Fruit fly (Drosophila melanogaster): ENCODE results near the gene CG32512.

The CG32512 gene

dm6 chrX:21053099-21053715, 14.1 kb downstream of the CG32512 start (continued):
- peak; percentile 75 for TF ChIP-seq CG1792 (GFP tag; optimal IDR thresholded peaks at IDR 0.05)
- TF ChIP-seq ham (GFP tag; IDR thresholded peaks at IDR 0.05), result 0 out of 2 replicates have a peak, but pooled peaks have one; percentile 18
- TF ChIP-seq lbe (GFP tag; optimal IDR thresholded peaks at IDR 0.05), result peak; percentile 50
- TF ChIP-seq CG33213 (GFP tag; optimal IDR thresholded peaks at IDR 0.05), result peak; percentile 71
- TF ChIP-seq CG15514 (GFP tag; optimal IDR thresholded peaks at IDR 0.05), result peak; percentile 89
- peak; percentile 66 for TF ChIP-seq tna (GFP tag; IDR thresholded peaks at IDR 0.05; ENCODE audit: partially characterized antibody)
- peak; percentile 72 for TF ChIP-seq CG8089 (GFP tag; optimal IDR thresholded peaks at IDR 0.05)
- TF ChIP-seq cato (GFP tag; optimal IDR thresholded peaks at IDR 0.05; ENCODE audit: borderline replicate concordance), result peak; percentile 27
- peak; percentile 56 for TF ChIP-seq CG3065 (GFP tag; optimal IDR thresholded peaks at IDR 0.05)
- peak; percentile 62 for TF ChIP-seq ERR (GFP tag; optimal IDR thresholded peaks at IDR 0.05)
- peak; percentile 83 for TF ChIP-seq CG18619 (GFP tag; optimal IDR thresholded peaks at IDR 0.05)
- peak; percentile 84 for TF ChIP-seq Fer3 (tag; optimal IDR thresholded peaks at IDR 0.05)
- TF ChIP-seq Chrac-16 (GFP tag; optimal IDR thresholded peaks at IDR 0.05), result no peak
- TF ChIP-seq CG17328 (GFP tag; IDR thresholded peaks at IDR 0.05), result peak; percentile 78
- TF ChIP-seq CG18262 (tag; optimal IDR thresholded peaks at IDR 0.05), result peak; percentile 46
- peak; percentile 40; the same call in 1 of the 3 replicates for TF ChIP-seq CG14050 (GFP tag; IDR thresholded peaks at IDR 0.05)
- peak; percentile 90 for TF ChIP-seq HHEX (GFP tag; optimal IDR thresholded peaks at IDR 0.05)
- TF ChIP-seq emc (GFP tag; optimal IDR thresholded peaks at IDR 0.05), result peak; percentile 61
- TF ChIP-seq CG5180 (GFP tag; optimal IDR thresholded peaks at IDR 0.05), result peak; percentile 58
- peak; percentile 5 for TF ChIP-seq abd-A (tag; optimal IDR thresholded peaks at IDR 0.05)
- no peak for TF ChIP-seq Hmx (GFP tag; optimal IDR thresholded peaks at IDR 0.05)
- no peak for TF ChIP-seq sc (optimal IDR thresholded peaks at IDR 0.05)
- peak; percentile 18 for TF ChIP-seq sc (GFP tag; optimal IDR thresholded peaks at IDR 0.05)
- 0 out of 3 replicates have a peak, but pooled peaks have one; percentile 51 for TF ChIP-seq ase (GFP tag; IDR thresholded peaks at IDR 0.05)
- TF ChIP-seq CG10431 (GFP tag; optimal IDR thresholded peaks at IDR 0.05), result peak; percentile 80
- peak; percentile 84 for TF ChIP-seq CG4328 (GFP tag; optimal IDR thresholded peaks at IDR 0.05)
- peak; percentile 89 for TF ChIP-seq Rfx (GFP tag; IDR thresholded peaks at IDR 0.05)
- TF ChIP-seq bbx (GFP tag; IDR thresholded peaks at IDR 0.05; ENCODE audit: partially characterized antibody), result peak; percentile 79
- no peak for TF ChIP-seq trh (GFP tag; optimal IDR thresholded peaks at IDR 0.05)
- TF ChIP-seq CTCF (GFP tag; optimal IDR thresholded peaks at IDR 0.05), result peak; percentile 59
- peak; percentile 75 for TF ChIP-seq Sin3A (optimal IDR thresholded peaks at IDR 0.05)
- peak; percentile 0 for TF ChIP-seq Hr3 (GFP tag; optimal IDR thresholded peaks at IDR 0.05)
- TF ChIP-seq Kr (GFP tag; optimal IDR thresholded peaks at IDR 0.05), result peak; percentile 26
- peak; percentile 54; the same call in 1 of the 2 replicates for TF ChIP-seq HLH3B (GFP tag; IDR thresholded peaks at IDR 0.05)
- TF ChIP-seq slp2 (GFP tag; optimal IDR thresholded peaks at IDR 0.05), result peak; percentile 68
- TF ChIP-seq CG30403 (GFP tag; optimal IDR thresholded peaks at IDR 0.05), result peak; percentile 63
- TF ChIP-seq CG4707 (GFP tag; optimal IDR thresholded peaks at IDR 0.05), result peak; percentile 82
- no peak for TF ChIP-seq CkIIα-i1 (GFP tag; IDR thresholded peaks at IDR 0.05)
- peak; percentile 47 for TF ChIP-seq zf30C (GFP tag; optimal IDR thresholded peaks at IDR 0.05)
- peak; percentile 74 for TF ChIP-seq mam (GFP tag; optimal IDR thresholded peaks at IDR 0.05)
- TF ChIP-seq CG1233 (GFP tag; optimal IDR thresholded peaks at IDR 0.05), result peak; percentile 84
- TF ChIP-seq Ravus (GFP tag; IDR thresholded peaks at IDR 0.05), result no peak
- peak; percentile 87 for TF ChIP-seq Fer1 (GFP tag; optimal IDR thresholded peaks at IDR 0.05)
- TF ChIP-seq lab (GFP tag; optimal IDR thresholded peaks at IDR 0.05), result peak; percentile 89
- no peak for TF ChIP-seq esg (GFP tag; conservative IDR thresholded peaks at IDR 0.05)
- TF ChIP-seq CG2129 (GFP tag; IDR thresholded peaks at IDR 0.05; ENCODE audit: partially characterized antibody), result peak; percentile 35; the same call in 1 of the 2 replicates
- TF ChIP-seq CG4360 (GFP tag; IDR thresholded peaks at IDR 0.05), result peak; percentile 55; the same call in 1 of the 2 replicates
- TF ChIP-seq CG9932 (GFP tag; IDR thresholded peaks at IDR 0.05), result peak; percentile 77
- TF ChIP-seq Atf6 (GFP tag; IDR thresholded peaks at IDR 0.05), result peak; percentile 61; the same call in 1 of the 2 replicates
- peak; percentile 13 for TF ChIP-seq TFAM (GFP tag; optimal IDR thresholded peaks at IDR 0.05)
- peak; percentile 67 for TF ChIP-seq CG2120 (GFP tag; optimal IDR thresholded peaks at IDR 0.05)

Data from whole organism, embryonic.